Worm (Caenorhabditis elegans): ENCODE measurements around the gene serp-1.1.

ce11 chrX:15794977-15795376, 46.4 kb upstream of the serp-1.1 start, which contains the start of gene Y7A5A.10:
- TF ChIP-seq ztf-11 (tag; optimal IDR thresholded peaks at IDR 0.05) (no peak), tbx-8 (GFP tag; optimal IDR thresholded peaks at IDR 0.05) (no peak), unc-62 (GFP tag; optimal IDR thresholded peaks at IDR 0.05) (no peak), lin-13 (tag; optimal IDR thresholded peaks at IDR 0.05) (no peak), nhr-237 (tag; optimal IDR thresholded peaks at IDR 0.05) (no peak), nhr-12 (tag; optimal IDR thresholded peaks at IDR 0.05) (no peak), M03D4.4 (tag; optimal IDR thresholded peaks at IDR 0.05) (no peak), elt-3 (tag; optimal IDR thresholded peaks at IDR 0.05) (no peak), elt-1 (tag; optimal IDR thresholded peaks at IDR 0.05; ENCODE audit: borderline replicate concordance, insufficient read depth) (no peak), ces-1 (GFP tag; optimal IDR thresholded peaks at IDR 0.05) (no peak)

Data from whole organism, mixed stage, embryonic.